Worm (Caenorhabditis elegans): Measurements from ENCODE around the gene E04F6.15.

ce11 chrII:7186117-7186516, 24.0 kb downstream of the E04F6.15 start:
- TF ChIP-seq ZK546.5 (tag; optimal IDR thresholded peaks at IDR 0.05) (no peak), snpc-4 (tag; optimal IDR thresholded peaks at IDR 0.05) (no peak), lin-13 (GFP tag; optimal IDR thresholded peaks at IDR 0.05) (no peak), lir-3 (tag; optimal IDR thresholded peaks at IDR 0.05) (no peak), ceh-82 (tag; optimal IDR thresholded peaks at IDR 0.05) (no peak), F37D6.2 (tag; optimal IDR thresholded peaks at IDR 0.05) (no peak), pha-4 (GFP tag; IDR thresholded peaks at IDR 0.05) (no peak), pha-4 (tag; optimal IDR thresholded peaks at IDR 0.05) (no peak), ces-1 (GFP tag; optimal IDR thresholded peaks at IDR 0.05) (no peak), T26A8.4 (GFP tag; IDR thresholded peaks at IDR 0.05) (no peak), mxl-3 (GFP tag; optimal IDR thresholded peaks at IDR 0.05) (no peak), nhr-25 (tag; optimal IDR thresholded peaks at IDR 0.05; ENCODE audit: borderline replicate concordance, insufficient read depth) (no peak), lin-29 (GFP tag; IDR thresholded peaks at IDR 0.05) (no peak), daf-8 (GFP tag; IDR thresholded peaks at IDR 0.05) (no peak), unc-130 (GFP tag; optimal IDR thresholded peaks at IDR 0.05) (no peak)
